Worm (Caenorhabditis elegans) whole organism, L1 larva: ENCODE data around the gene C07A12.7.

Experiments used
- C16A3.4 ChIP-seq: fragments of 150-350 bp; optimal IDR thresholded peaks from 2 replicates; lab custom pipeline; 2014; ENCODE audit warnings: missing biosample characterization, missing genetic modification characterization
- C34B4.2 ChIP-seq: sonication (generic microtip); optimal IDR thresholded peaks from 2 replicates; lab custom pipeline; 2017; ENCODE audit warnings: mild to moderate bottlenecking, missing genetic modification characterization, missing compliant biosample characterization
- F16B12.6 ChIP-seq: fragments of 150-350 bp; optimal IDR thresholded peaks from 2 replicates; lab custom pipeline; 2014; ENCODE audit warnings: missing biosample characterization, missing genetic modification characterization
- alr-1 ChIP-seq: fragments of 200-800 bp; sonication (Bioruptor generic); optimal IDR thresholded peaks from 2 replicates; lab custom pipeline; 2018; ENCODE audit warnings: borderline replicate concordance, mild to moderate bottlenecking, missing genetic modification characterization, missing compliant biosample characterization
- blmp-1 ChIP-seq: fragments of 150-350 bp; optimal IDR thresholded peaks from 2 replicates; lab custom pipeline; 2014; ENCODE audit warnings: missing biosample characterization, missing genetic modification characterization
- ceh-82 ChIP-seq, 3 experiments: fragments of 150-350 bp in 1 of 3; sonication (generic microtip) in 2 of 3; optimal IDR thresholded peaks; 2 replicates each; lab custom pipeline; 2014 to 2017; ENCODE audit warnings: missing biosample characterization in 3 of 3, missing genetic modification characterization in 3 of 3
- ceh-90 ChIP-seq: sonication (generic microtip); optimal IDR thresholded peaks from 2 replicates; lab custom pipeline; 2016; ENCODE audit warnings: missing genetic modification characterization, missing compliant biosample characterization
- dpl-1 ChIP-seq, 3 experiments: fragments of 150-350 bp in 2 of 3; sonication (generic microtip) in 1 of 3; optimal IDR thresholded peaks; 2 replicates each; lab custom pipeline; 2014 to 2017; ENCODE audit warnings: missing biosample characterization in 3 of 3, missing genetic modification characterization in 3 of 3, missing genetic modification reagents in 3 of 3
- efl-1 ChIP-seq, 4 experiments: fragments of 150-350 bp; optimal IDR thresholded peaks in 3 of 4; peaks in 1 of 4; 1 replicate in 1 of 4; 2 replicates in 3 of 4; lab custom pipeline; 2014; ENCODE audit warnings: missing biosample characterization in 2 of 4, missing genetic modification characterization in 2 of 4, missing genetic modification reagents in 2 of 4
- egl-13 ChIP-seq: sonication (generic microtip); optimal IDR thresholded peaks from 2 replicates; lab custom pipeline; 2016; ENCODE audit warnings: missing genotype, missing genetic modification reagents, missing genetic modification characterization, missing compliant biosample characterization
- elt-2 ChIP-seq: sonication (generic microtip); optimal IDR thresholded peaks from 2 replicates; lab custom pipeline; 2016; ENCODE audit warnings: missing genetic modification characterization, mild to moderate bottlenecking, inconsistent platforms, missing compliant biosample characterization, missing genetic modification reagents
- elt-3 ChIP-seq, 6 experiments: fragments of 150-350 bp in 1 of 6; sonication (generic microtip); optimal IDR thresholded peaks; 2 replicates each; lab custom pipeline; 2017 to 2018; ENCODE audit warnings: missing biosample characterization in 6 of 6, missing genetic modification characterization in 6 of 6, inconsistent platforms in 1 of 6
- fos-1 ChIP-seq: fragments of 150-350 bp; optimal IDR thresholded peaks from 2 replicates; lab custom pipeline; 2014; ENCODE audit warnings: missing biosample characterization, missing genetic modification characterization
- irx-1 ChIP-seq: sonication (generic microtip); optimal IDR thresholded peaks from 2 replicates; lab custom pipeline; 2016; ENCODE audit warnings: missing genetic modification characterization, missing compliant biosample characterization
- isw-1 ChIP-seq: fragments of 200-800 bp; sonication (Bioruptor generic); IDR thresholded peaks from 2 replicates; pipeline ENCODE4 v1.3.6; 2022; ENCODE audit warnings: missing genetic modification characterization, missing compliant biosample characterization
- jun-1 ChIP-seq: fragments of 150-350 bp; optimal IDR thresholded peaks from 2 replicates; lab custom pipeline; 2014; ENCODE audit warnings: missing biosample characterization, missing genetic modification reagents, missing genetic modification characterization
- lin-14 ChIP-seq: fragments of 200-800 bp; sonication (Bioruptor generic); optimal IDR thresholded peaks from 2 replicates; lab custom pipeline; 2018; ENCODE audit warnings: mild to moderate bottlenecking, missing genetic modification characterization, moderate library complexity, missing compliant biosample characterization
- lin-15B ChIP-seq: fragments of 150-350 bp; sonication (generic microtip); optimal IDR thresholded peaks from 3 replicates; lab custom pipeline; 2014; ENCODE audit warnings: missing biosample characterization, missing genetic modification characterization
- lin-35 ChIP-seq, 2 experiments: fragments of 150-350 bp; optimal IDR thresholded peaks; 2 replicates each; lab custom pipeline; 2014; ENCODE audit warnings: missing biosample characterization in 2 of 2, missing genetic modification characterization in 2 of 2, missing genetic modification reagents in 2 of 2
- lin-39 ChIP-seq: fragments of 150-350 bp; optimal IDR thresholded peaks from 2 replicates; lab custom pipeline; 2014; ENCODE audit warnings: missing biosample characterization, missing genetic modification reagents, missing genetic modification characterization
- lir-3 ChIP-seq: sonication (generic microtip); optimal IDR thresholded peaks from 2 replicates; lab custom pipeline; 2016; ENCODE audit warnings: mild to moderate bottlenecking, missing genetic modification characterization, moderate library complexity, missing compliant biosample characterization; ENCODE audit not compliant: poor library complexity
- lsy-2 ChIP-seq, 2 experiments: fragments of 150-350 bp; optimal IDR thresholded peaks; 2 replicates each; lab custom pipeline; 2014; ENCODE audit warnings: missing biosample characterization in 2 of 2, missing genetic modification characterization in 2 of 2
- mab-9 ChIP-seq: fragments of 200-800 bp; sonication (Bioruptor generic); IDR thresholded peaks from 2 replicates; pipeline ENCODE4 v1.3.6; 2022; ENCODE audit warnings: missing genetic modification reagents, missing genetic modification characterization, missing compliant biosample characterization
- mep-1 ChIP-seq: fragments of 150-350 bp; optimal IDR thresholded peaks from 2 replicates; lab custom pipeline; 2014; ENCODE audit warnings: missing biosample characterization, missing genetic modification characterization
- nhr-11 ChIP-seq: fragments of 150-350 bp; optimal IDR thresholded peaks from 2 replicates; lab custom pipeline; 2014; ENCODE audit warnings: missing biosample characterization, missing genetic modification characterization
- nhr-20 ChIP-seq: sonication (generic microtip); optimal IDR thresholded peaks from 2 replicates; lab custom pipeline; 2016; ENCODE audit warnings: mild to moderate bottlenecking, missing genetic modification characterization, missing compliant biosample characterization
- nhr-71 ChIP-seq: sonication (generic microtip); optimal IDR thresholded peaks from 2 replicates; lab custom pipeline; 2016; ENCODE audit warnings: mild to moderate bottlenecking, missing genetic modification characterization, moderate library complexity, missing compliant biosample characterization
- nhr-77 ChIP-seq: fragments of 150-350 bp; optimal IDR thresholded peaks from 2 replicates; lab custom pipeline; 2014; ENCODE audit warnings: missing biosample characterization, missing genetic modification characterization
- nhr-84 ChIP-seq: sonication (generic microtip); optimal IDR thresholded peaks from 2 replicates; lab custom pipeline; 2017; ENCODE audit warnings: missing biosample characterization, missing genetic modification characterization
- nhr-85 ChIP-seq: sonication (generic microtip); peaks from one replicate; lab custom pipeline; 2016; ENCODE audit warnings: missing genetic modification characterization, inconsistent platforms, missing compliant biosample characterization
- pax-3 ChIP-seq: fragments of 200-800 bp; sonication (Bioruptor generic); optimal IDR thresholded peaks from 2 replicates; lab custom pipeline; 2018; ENCODE audit warnings: mild to moderate bottlenecking, missing genetic modification characterization, moderate library complexity, missing compliant biosample characterization
- snu-23 ChIP-seq: sonication (generic microtip); optimal IDR thresholded peaks from 2 replicates; lab custom pipeline; 2016; ENCODE audit warnings: missing genetic modification characterization, missing compliant biosample characterization
- sup-37 ChIP-seq: fragments of 200-800 bp; sonication (Bioruptor generic); optimal IDR thresholded peaks from 2 replicates; lab custom pipeline; 2018; ENCODE audit warnings: mild to moderate bottlenecking, missing genetic modification characterization, missing compliant biosample characterization
- vab-15 ChIP-seq: sonication (generic microtip); optimal IDR thresholded peaks from 2 replicates; lab custom pipeline; 2017; ENCODE audit warnings: missing genotype, mild to moderate bottlenecking, missing genetic modification characterization, missing compliant biosample characterization
- xbp-1 ChIP-seq: sonication (generic microtip); optimal IDR thresholded peaks from 2 replicates; lab custom pipeline; 2016; ENCODE audit warnings: missing genetic modification characterization, missing compliant biosample characterization

C07A12.7 gene

DNA sequence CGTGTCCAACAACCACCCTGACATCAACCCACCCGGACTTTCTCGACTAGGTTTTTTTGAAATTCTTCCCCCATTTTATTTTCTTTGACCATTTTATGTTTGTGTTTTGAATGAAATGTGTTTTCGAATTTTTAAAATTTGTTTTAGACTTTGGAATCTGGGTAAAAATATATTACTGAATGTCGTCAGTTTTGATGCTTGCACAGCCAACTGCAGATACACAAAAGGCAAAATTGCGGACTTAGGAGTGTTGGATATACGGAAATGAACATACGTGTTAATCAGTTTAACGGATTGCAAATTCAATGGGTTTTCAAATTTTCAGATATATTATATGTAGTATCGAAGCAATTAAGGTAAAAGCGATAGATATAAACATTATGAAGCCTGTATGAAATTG is 5.2 kb downstream of the C07A12.7 start (continued):
- TF ChIP-seq vab-15 = no peak

DNA sequence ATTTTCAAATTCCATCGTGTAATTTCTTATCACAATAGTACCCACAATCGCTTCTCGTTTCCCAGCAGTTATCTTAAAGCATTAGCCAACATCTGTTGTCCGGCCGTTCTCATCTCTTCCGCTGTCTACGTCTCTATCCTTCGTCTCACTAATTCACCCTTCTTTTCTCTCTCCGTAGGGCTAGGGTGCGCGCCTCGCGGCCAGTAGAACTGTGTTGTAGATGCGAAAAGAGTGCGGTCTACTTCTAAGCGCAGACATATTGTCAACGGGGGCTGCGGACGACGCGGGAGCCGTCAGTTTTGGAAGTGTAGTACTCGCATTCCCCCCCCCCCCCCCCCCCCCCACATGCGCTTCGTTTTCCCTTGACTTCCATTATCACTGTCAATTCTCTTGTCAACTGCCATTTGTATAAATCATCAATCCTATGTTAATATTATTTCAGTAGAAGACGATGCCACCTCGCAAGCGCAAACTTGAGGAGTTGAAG is 8.2 kb downstream of the C07A12.7 start, which contains the start of gene spr-3:
Gene spr-3 (plus strand): TSS at position 437 of the 487 bp plus-strand sequence.
- TF ChIP-seq F16B12.6 (tag; lab: Kevin White, UChicago) = no peak
- TF ChIP-seq nhr-11 (tag; lab: Kevin White, UChicago) = no peak
- TF ChIP-seq lin-14 (GFP tag; lab: Kevin White, UChicago) = peak; percentile 32
- no peak for TF ChIP-seq lir-3
- peak; percentile 52 for TF ChIP-seq blmp-1 (tag; lab: Kevin White, UChicago)
- TF ChIP-seq elt-2 (tag; lab: Kevin White, UChicago) = no peak
- peak; percentile 17 for TF ChIP-seq xbp-1 (tag; lab: Kevin White, UChicago)

DNA sequence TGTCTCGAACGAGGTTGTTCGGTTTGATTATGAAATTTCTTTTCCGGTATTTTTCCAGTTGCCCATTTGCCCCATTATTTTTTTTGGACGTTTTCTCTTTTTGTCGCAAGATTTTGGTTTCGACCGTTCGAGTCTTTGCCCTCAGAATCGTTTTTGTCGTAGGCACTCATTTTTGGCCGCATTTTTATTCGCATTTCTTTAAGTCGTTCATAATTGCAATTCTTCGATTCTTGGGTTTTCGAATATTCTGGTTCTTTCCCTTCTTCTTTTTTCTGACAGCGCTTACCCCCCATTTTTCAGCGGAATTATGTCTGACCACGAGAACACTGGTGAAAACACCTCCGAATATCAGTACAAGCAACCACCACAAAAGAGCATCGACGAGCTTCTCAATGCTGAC is 13.7 kb downstream of the C07A12.7 start, which contains the start of gene rhi-1:
Gene rhi-1 (plus strand): TSS at position 301 of the 400 bp plus-strand sequence.
- no peak for TF ChIP-seq ceh-90 (tag; lab: Kevin White, UChicago)
- TF ChIP-seq lin-39 (tag; lab: Kevin White, UChicago) = no peak
- TF ChIP-seq C34B4.2 = no peak
- TF ChIP-seq efl-1 (optimal IDR thresholded peaks at IDR 0.05; lab: Kevin White, UChicago) = no peak
- TF ChIP-seq efl-1 (GFP tag; optimal IDR thresholded peaks at IDR 0.05 in 1 of 2; lab: Kevin White, UChicago) = peak in 1 of 2 experiments; percentile 47
- TF ChIP-seq dpl-1 (GFP tag; optimal IDR thresholded peaks at IDR 0.05; lab: Kevin White, UChicago) = no peak
- no peak for TF ChIP-seq sup-37 (GFP tag; lab: Kevin White, UChicago)
- TF ChIP-seq pax-3 (tag; lab: Kevin White, UChicago) = no peak
- no peak for TF ChIP-seq lin-15B (tag; lab: Kevin White, UChicago)
- no peak for TF ChIP-seq elt-3 (tag; optimal IDR thresholded peaks at IDR 0.05; lab: Kevin White, UChicago)
- TF ChIP-seq lin-35 (GFP tag; optimal IDR thresholded peaks at IDR 0.05; lab: Kevin White, UChicago) = peak in 1 of 2 experiments; percentile 1
- TF ChIP-seq, all 84 proteins: peak for 2

DNA sequence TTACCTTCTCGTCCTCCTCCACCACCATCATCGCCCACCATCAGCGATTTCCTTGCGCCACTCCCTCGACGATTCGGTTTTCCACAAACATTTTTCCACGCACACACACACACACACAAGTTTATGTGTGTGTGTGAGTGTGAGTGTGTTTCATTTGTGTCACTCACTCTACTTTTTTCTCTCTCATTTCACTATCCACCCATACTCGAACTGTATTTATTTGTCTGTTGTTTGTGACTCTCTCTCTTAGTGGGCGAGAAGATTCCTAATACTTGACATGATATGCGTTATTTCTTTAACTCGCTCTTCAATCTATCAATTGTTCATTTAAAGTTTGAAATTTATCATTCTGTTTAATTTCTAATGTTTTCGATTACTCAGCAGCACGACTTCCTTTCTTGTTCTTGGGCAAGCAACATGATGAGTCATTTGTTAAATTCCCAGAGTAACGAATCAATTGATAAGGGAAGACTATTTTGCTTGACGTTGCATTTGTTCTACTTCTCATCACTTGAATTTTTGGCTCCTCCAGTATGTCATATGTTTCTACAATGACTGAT is 14.7 kb downstream of the C07A12.7 start:
- TF ChIP-seq nhr-71 (tag; lab: Kevin White, UChicago) (peak; percentile 6), irx-1 (tag; lab: Kevin White, UChicago) (no peak), fos-1 (tag; lab: Kevin White, UChicago) (peak; percentile 21), xbp-1 (tag; lab: Kevin White, UChicago) (peak; percentile 24), lin-35 (GFP tag; optimal IDR thresholded peaks at IDR 0.05; lab: Kevin White, UChicago) (peak in 1 of 2 experiments; percentile 52), nhr-84 (tag; lab: Kevin White, UChicago) (no peak), mab-9 (GFP tag; lab: Robert Waterston, UW) (no peak), C16A3.4 (tag; lab: Kevin White, UChicago) (peak; percentile 12), isw-1 (GFP tag; lab: Robert Waterston, UW) (no peak), lsy-2 (tag; optimal IDR thresholded peaks at IDR 0.05; lab: Kevin White, UChicago) (peak in 1 of 2 experiments; percentile 51), nhr-85 (tag; lab: Kevin White, UChicago) (peak; percentile 54), ceh-82 (tag; optimal IDR thresholded peaks at IDR 0.05; lab: Kevin White, UChicago) (peak in 1 of 3 experiments; percentile 11), jun-1 (peak; percentile 36), mep-1 (tag; lab: Kevin White, UChicago) (peak; percentile 43), F16B12.6 (tag; lab: Kevin White, UChicago) (no peak), snu-23 (GFP tag; lab: Kevin White, UChicago) (peak; percentile 62), egl-13 (tag; lab: Kevin White, UChicago) (no peak), nhr-77 (tag; lab: Kevin White, UChicago) (peak; percentile 4), nhr-20 (tag; lab: Kevin White, UChicago) (peak; percentile 58), blmp-1 (tag; lab: Kevin White, UChicago) (peak; percentile 71), elt-2 (tag; lab: Kevin White, UChicago) (peak; percentile 2), lin-14 (GFP tag; lab: Kevin White, UChicago) (peak; percentile 66), alr-1 (no peak)
